Fruit fly (Drosophila melanogaster) whole organism, pupa: ENCODE measurements around the gene CG34309.

Source experiments
- CG12605 ChIP-seq: fragments of 200-800 bp; sonication (Bioruptor generic); IDR thresholded peaks from 2 replicates; pipeline ENCODE4 v1.3.6; 2022; ENCODE audit warnings: missing biosample characterization, missing genetic modification characterization
- CG15710 ChIP-seq: fragments of 200-800 bp; sonication (Bioruptor generic); optimal IDR thresholded peaks from 2 replicates; lab custom pipeline; 2018; ENCODE audit warnings: missing biosample characterization, mild to moderate bottlenecking, missing genetic modification characterization, moderate library complexity
- CG17806 ChIP-seq: fragments of 200-800 bp; sonication (Bioruptor generic); optimal IDR thresholded peaks from 2 replicates; lab custom pipeline; 2018; ENCODE audit warnings: missing biosample characterization, mild to moderate bottlenecking, missing genetic modification characterization, moderate library complexity
- CG34367 ChIP-seq: fragments of 200-800 bp; sonication (Bioruptor generic); optimal IDR thresholded peaks from 2 replicates; lab custom pipeline; 2018; ENCODE audit warnings: missing biosample characterization, mild to moderate bottlenecking, missing genetic modification characterization
- CG4496 ChIP-seq: fragments of 200-800 bp; sonication (Bioruptor generic); IDR thresholded peaks from 3 replicates; pipeline ENCODE4 v1.3.6; 2022; ENCODE audit warnings: missing biosample characterization, missing genetic modification characterization
- CG8159 ChIP-seq: fragments of 200-800 bp; sonication (Bioruptor generic); optimal IDR thresholded peaks from 3 replicates; lab custom pipeline; 2018; ENCODE audit warnings: missing biosample characterization, mild to moderate bottlenecking, missing genetic modification characterization, moderate library complexity
- fd96Ca ChIP-seq: fragments of 200-800 bp; sonication (Bioruptor generic); IDR thresholded peaks from 3 replicates; pipeline ENCODE4 v1.3.6; 2022; ENCODE audit warnings: missing biosample characterization, missing genetic modification characterization
- gl ChIP-seq: fragments of 200-800 bp; sonication (Bioruptor generic); optimal IDR thresholded peaks from 2 replicates; lab custom pipeline; 2018; ENCODE audit warnings: missing biosample characterization, mild to moderate bottlenecking, missing genetic modification characterization

DNA sequence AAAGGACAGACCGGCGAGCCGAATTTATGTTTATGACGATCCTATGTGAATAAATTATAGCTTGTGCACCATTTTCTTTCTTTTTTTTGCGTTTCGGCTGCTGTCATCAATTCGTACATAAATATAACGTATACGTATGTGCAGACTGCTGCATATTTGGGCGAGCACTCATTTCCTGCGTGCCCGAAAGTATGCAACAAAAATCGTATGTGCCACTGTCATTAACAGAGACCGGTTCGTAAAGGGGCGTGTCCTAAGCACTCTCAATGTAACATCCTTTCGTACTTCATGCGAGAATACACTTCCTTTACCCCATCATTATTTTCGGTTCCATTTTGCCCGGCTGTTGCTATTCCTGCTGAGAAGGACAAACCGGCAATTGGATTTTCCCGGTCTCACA, 12.3 kb upstream of the CG34309 start:
- TF ChIP-seq CG8159 (tag; lab: Kevin White, UChicago) (no peak), fd96Ca (GFP tag; lab: Robert Waterston, UW) (no peak), CG4496 (GFP tag; lab: Robert Waterston, UW) (peak; percentile 78), CG17806 (tag; lab: Kevin White, UChicago) (no peak), CG12605 (no peak), CG34367 (tag; lab: Kevin White, UChicago) (no peak), CG15710 (tag; lab: Kevin White, UChicago) (no peak), gl (no peak)
